Fruit fly (Drosophila melanogaster): Measurements from ENCODE around the gene pon.
A peak's percentile ranks its signal among the peaks of the same experiment; 100 is the strongest.

Gene pon

dm6 chrX:4589951-4590771 lies 46.0 kb upstream of the pon start (continued):
- no peak for TF ChIP-seq vnd (GFP tag; IDR thresholded peaks at IDR 0.05; ENCODE audit: partially characterized antibody)
- TF ChIP-seq hb (GFP tag; IDR thresholded peaks at IDR 0.05; ENCODE audit: partially characterized antibody), result no peak
- TF ChIP-seq shn (GFP tag; optimal IDR thresholded peaks at IDR 0.05), result peak; percentile 48
- peak; percentile 62 for TF ChIP-seq CG15601 (tag; optimal IDR thresholded peaks at IDR 0.05)
- TF ChIP-seq Blimp-1 (GFP tag; optimal IDR thresholded peaks at IDR 0.05), result peak; percentile 46
- no peak for TF ChIP-seq CG18476 (GFP tag; optimal IDR thresholded peaks at IDR 0.05)
- TF ChIP-seq usp (GFP tag; optimal IDR thresholded peaks at IDR 0.05), result no peak
- no peak for TF ChIP-seq inv (GFP tag; IDR thresholded peaks at IDR 0.05; ENCODE audit: partially characterized antibody)
- TF ChIP-seq sd (tag; optimal IDR thresholded peaks at IDR 0.05), result peak; percentile 8
- peak; percentile 94 for TF ChIP-seq Med (GFP tag)
- TF ChIP-seq lov (optimal IDR thresholded peaks at IDR 0.05), result no peak
- peak; percentile 94 for TF ChIP-seq lov (GFP tag; IDR thresholded peaks at IDR 0.05)
- TF ChIP-seq emc (GFP tag; optimal IDR thresholded peaks at IDR 0.05), result no peak
- peak; percentile 78 for TF ChIP-seq HHEX (GFP tag; optimal IDR thresholded peaks at IDR 0.05)
- TF ChIP-seq CG12104 (GFP tag; optimal IDR thresholded peaks at IDR 0.05), result peak; percentile 30
- TF ChIP-seq Asciz (GFP tag; optimal IDR thresholded peaks at IDR 0.05), result peak; percentile 48
- no peak for TF ChIP-seq CG7928 (GFP tag; optimal IDR thresholded peaks at IDR 0.05)
- peak; percentile 85 for TF ChIP-seq Xbp1 (GFP tag; optimal IDR thresholded peaks at IDR 0.05)
- TF ChIP-seq en (GFP tag; optimal IDR thresholded peaks at IDR 0.05), result peak; percentile 13
- peak; percentile 43 for TF ChIP-seq disco-r (GFP tag; optimal IDR thresholded peaks at IDR 0.05)
- TF ChIP-seq CG2120 (GFP tag; optimal IDR thresholded peaks at IDR 0.05), result peak; percentile 53
- TF ChIP-seq CG7839 (tag; optimal IDR thresholded peaks at IDR 0.05), result peak; percentile 79
- TF ChIP-seq CG7357 (GFP tag; IDR thresholded peaks at IDR 0.05), result peak; percentile 84
- TF ChIP-seq salm (tag; optimal IDR thresholded peaks at IDR 0.05), result peak; percentile 14
- no peak for TF ChIP-seq cad (GFP tag; optimal IDR thresholded peaks at IDR 0.05)
- peak; percentile 92 for TF ChIP-seq dysf (GFP tag; IDR thresholded peaks at IDR 0.05)
- TF ChIP-seq CG12219 (GFP tag; optimal IDR thresholded peaks at IDR 0.05), result peak; percentile 83
- TF ChIP-seq nerfin-2 (GFP tag; IDR thresholded peaks at IDR 0.05; ENCODE audit: partially characterized antibody), result no peak
- TF ChIP-seq CG1529 (GFP tag; optimal IDR thresholded peaks at IDR 0.05), result peak; percentile 60
- TF ChIP-seq CG9932 (GFP tag; IDR thresholded peaks at IDR 0.05), result peak; percentile 81
- TF ChIP-seq CG5953 (GFP tag; IDR thresholded peaks at IDR 0.05), result peak; percentile 88
- TF ChIP-seq crol (GFP tag; IDR thresholded peaks at IDR 0.05), result peak; percentile 88
- no peak for TF ChIP-seq CG42726 (GFP tag; IDR thresholded peaks at IDR 0.05; ENCODE audit: partially characterized antibody)
- no peak for TF ChIP-seq CG12236 (GFP tag; optimal IDR thresholded peaks at IDR 0.05)
- peak; percentile 50 for TF ChIP-seq Hsf (GFP tag; optimal IDR thresholded peaks at IDR 0.05)
- peak; percentile 84 for TF ChIP-seq unpg (GFP tag; optimal IDR thresholded peaks at IDR 0.05)
- TF ChIP-seq repo (GFP tag; optimal IDR thresholded peaks at IDR 0.05), result no peak
- peak; percentile 78 for TF ChIP-seq CG11504 (tag; optimal IDR thresholded peaks at IDR 0.05)
- peak; percentile 76 for TF ChIP-seq CG15696 (tag; optimal IDR thresholded peaks at IDR 0.05)
- no peak for TF ChIP-seq bbx (GFP tag; IDR thresholded peaks at IDR 0.05; ENCODE audit: partially characterized antibody)
- TF ChIP-seq CG34376 (GFP tag; optimal IDR thresholded peaks at IDR 0.05), result no peak
- TF ChIP-seq CG33557 (GFP tag; optimal IDR thresholded peaks at IDR 0.05), result peak; percentile 60
- TF ChIP-seq CG4617 (GFP tag; optimal IDR thresholded peaks at IDR 0.05; ENCODE audit: borderline replicate concordance), result peak; percentile 36
- TF ChIP-seq CG9437 (GFP tag; optimal IDR thresholded peaks at IDR 0.05), result peak; percentile 44
- peak; percentile 66; the same call in 1 of the 2 replicates for TF ChIP-seq dimm (GFP tag; IDR thresholded peaks at IDR 0.05)

Measured in whole organism, embryonic.